Fruit fly (Drosophila melanogaster) whole organism, embryonic: ENCODE measurements around the gene Slc25A46a.
A peak's percentile ranks its signal among the peaks of the same experiment; 100 is the strongest.

ENCODE experiments used
- Adf1 ChIP-seq: fragments of 200-800 bp; sonication (Bioruptor generic); IDR thresholded peaks from 2 replicates; pipeline ENCODE4 v1.3.6; 2022; ENCODE audit warnings: missing biosample characterization, missing genetic modification characterization
- Asciz ChIP-seq: fragments of 200-800 bp; sonication (Bioruptor generic); optimal IDR thresholded peaks from 2 replicates; lab custom pipeline; 2017; ENCODE audit warnings: missing biosample characterization, mild to moderate bottlenecking, missing genetic modification characterization, missing genetic modification reagents
- Atf-2 ChIP-seq: fragments of 200-800 bp; sonication (Bioruptor generic); optimal IDR thresholded peaks from 2 replicates; lab custom pipeline; 2016; ENCODE audit warnings: missing biosample characterization, missing genetic modification characterization
- CG11093 ChIP-seq: fragments of 200-800 bp; sonication (Bioruptor generic); IDR thresholded peaks from 3 replicates; pipeline ENCODE4 v1.3.6; 2022; ENCODE audit warnings: missing biosample characterization, missing genetic modification characterization
- CG1233 ChIP-seq: fragments of 200-800 bp; sonication (Bioruptor generic); optimal IDR thresholded peaks from 4 replicates; lab custom pipeline; 2018; ENCODE audit warnings: missing biosample characterization, mild to moderate bottlenecking, missing genetic modification characterization
- CG12744 ChIP-seq: fragments of 200-800 bp; sonication (Bioruptor generic); optimal IDR thresholded peaks from 2 replicates; lab custom pipeline; 2016; ENCODE audit warnings: missing biosample characterization, missing genetic modification characterization
- CG13894 ChIP-seq: fragments of 200-800 bp; sonication (Bioruptor generic); optimal IDR thresholded peaks from 3 replicates; lab custom pipeline; 2018; ENCODE audit warnings: missing biosample characterization, mild to moderate bottlenecking, missing genetic modification characterization, moderate library complexity
- CG14014 ChIP-seq: fragments of 200-800 bp; sonication (Bioruptor generic); IDR thresholded peaks from 2 replicates; pipeline ENCODE4 v1.3.6; 2022; ENCODE audit warnings: missing biosample characterization, missing genetic modification characterization
- CG14050 ChIP-seq: fragments of 200-800 bp; sonication (Bioruptor generic); IDR thresholded peaks from 3 replicates; pipeline ENCODE4 v1.3.6; 2022; ENCODE audit warnings: missing biosample characterization, missing genetic modification characterization
- CG15269 ChIP-seq: fragments of 200-800 bp; sonication (Bioruptor generic); optimal IDR thresholded peaks from 2 replicates; lab custom pipeline; 2018; ENCODE audit warnings: missing biosample characterization, mild to moderate bottlenecking, missing genetic modification characterization, moderate library complexity
- CG1603 ChIP-seq: fragments of 200-800 bp; sonication (Bioruptor generic); optimal IDR thresholded peaks from 2 replicates; lab custom pipeline; 2019; ENCODE audit warnings: missing biosample characterization, mild to moderate bottlenecking, missing genetic modification characterization, moderate library complexity
- CG17802 ChIP-seq: fragments of 200-800 bp; sonication (Bioruptor generic); optimal IDR thresholded peaks from 2 replicates; lab custom pipeline; 2018; ENCODE audit warnings: missing biosample characterization, mild to moderate bottlenecking, missing genetic modification characterization, moderate library complexity
- CG3281 ChIP-seq: fragments of 200-800 bp; sonication (Bioruptor generic); optimal IDR thresholded peaks from 3 replicates; lab custom pipeline; 2017; ENCODE audit warnings: missing biosample characterization, mild to moderate bottlenecking, missing genetic modification characterization
- CG33213 ChIP-seq: fragments of 200-800 bp; sonication (Bioruptor generic); optimal IDR thresholded peaks from 3 replicates; lab custom pipeline; 2016; ENCODE audit warnings: missing biosample characterization, missing genetic modification characterization
- CG3407 ChIP-seq: fragments of 200-800 bp; sonication (Bioruptor generic); optimal IDR thresholded peaks from 2 replicates; lab custom pipeline; 2018; ENCODE audit warnings: missing biosample characterization, mild to moderate bottlenecking, missing genetic modification characterization
- CG3838 ChIP-seq: fragments of 200-800 bp; sonication (Bioruptor generic); optimal IDR thresholded peaks from 3 replicates; lab custom pipeline; 2016; ENCODE audit warnings: missing biosample characterization, missing genetic modification characterization
- CG7357 ChIP-seq: fragments of 200-800 bp; sonication (Bioruptor generic); IDR thresholded peaks from 3 replicates; pipeline ENCODE4 v1.3.6; 2022; ENCODE audit warnings: missing biosample characterization, missing genetic modification characterization
- CG7556 ChIP-seq: fragments of 200-800 bp; sonication (Bioruptor generic); optimal IDR thresholded peaks from 2 replicates; lab custom pipeline; 2017; ENCODE audit warnings: missing biosample characterization, mild to moderate bottlenecking, missing genetic modification characterization
- CG8359 ChIP-seq: fragments of 200-800 bp; sonication (Bioruptor generic); optimal IDR thresholded peaks from 2 replicates; lab custom pipeline; 2017; ENCODE audit warnings: missing biosample characterization, mild to moderate bottlenecking, missing genetic modification characterization, borderline replicate concordance
- CG8924 ChIP-seq: fragments of 200-800 bp; optimal IDR thresholded peaks from 3 replicates; lab custom pipeline; 2019; ENCODE audit warnings: missing biosample characterization, mild to moderate bottlenecking, missing genetic modification characterization, moderate library complexity
- CG9609 ChIP-seq: fragments of 200-800 bp; sonication (Bioruptor generic); optimal IDR thresholded peaks from 3 replicates; lab custom pipeline; 2016; ENCODE audit warnings: missing biosample characterization, missing genetic modification characterization
- CG9932 ChIP-seq: fragments of 200-800 bp; sonication (Bioruptor generic); IDR thresholded peaks from 2 replicates; pipeline ENCODE4 v1.3.6; 2022; ENCODE audit warnings: missing biosample characterization, missing genetic modification characterization
- Chrac-16 ChIP-seq: fragments of 200-800 bp; sonication (Bioruptor generic); optimal IDR thresholded peaks from 3 replicates; lab custom pipeline; 2016; ENCODE audit warnings: missing biosample characterization, missing genetic modification characterization
- Dad ChIP-seq: fragments of 200-800 bp; sonication (Bioruptor generic); optimal IDR thresholded peaks from 3 replicates; lab custom pipeline; 2016; ENCODE audit warnings: missing biosample characterization, missing genetic modification characterization
- Dip2 ChIP-seq: fragments of 200-800 bp; sonication (Bioruptor generic); IDR thresholded peaks from 2 replicates; pipeline ENCODE4 v1.3.6; 2022; ENCODE audit warnings: missing biosample characterization, missing genetic modification characterization
- Drgx ChIP-seq: fragments of 200-800 bp; sonication (Bioruptor generic); IDR thresholded peaks from 2 replicates; pipeline ENCODE4 v1.3.6; 2022; ENCODE audit warnings: missing biosample characterization, missing genetic modification characterization
- Hmx ChIP-seq: fragments of 200-800 bp; sonication (Bioruptor generic); optimal IDR thresholded peaks from 2 replicates; lab custom pipeline; 2016; ENCODE audit warnings: missing biosample characterization, missing genetic modification characterization
- Hr39 ChIP-seq: fragments of >200 bp; optimal IDR thresholded peaks from 2 replicates; lab custom pipeline; 2017
- MBD-R2 ChIP-seq: fragments of 200-800 bp; sonication (Bioruptor generic); IDR thresholded peaks from 2 replicates; pipeline ENCODE4 v1.3.6; 2022; ENCODE audit warnings: missing biosample characterization, missing genetic modification characterization
- Sry-δ ChIP-seq: fragments of 200-800 bp; sonication (Bioruptor generic); optimal IDR thresholded peaks from 2 replicates; lab custom pipeline; 2016; ENCODE audit warnings: missing biosample characterization, missing genetic modification characterization
- Vsx1 ChIP-seq: fragments of 200-800 bp; sonication (Bioruptor generic); optimal IDR thresholded peaks from 2 replicates; lab custom pipeline; 2017; ENCODE audit warnings: missing biosample characterization, mild to moderate bottlenecking, missing genetic modification characterization, missing genetic modification reagents
- btn ChIP-seq: fragments of 200-800 bp; sonication (Bioruptor generic); optimal IDR thresholded peaks from 2 replicates; lab custom pipeline; 2016; ENCODE audit warnings: missing biosample characterization, missing genetic modification characterization
- cato ChIP-seq: fragments of 200-800 bp; sonication (Bioruptor generic); optimal IDR thresholded peaks from 2 replicates; lab custom pipeline; 2016; ENCODE audit warnings: missing biosample characterization, missing genetic modification characterization, borderline replicate concordance
- caup ChIP-seq: fragments of 200-800 bp; sonication (Bioruptor generic); optimal IDR thresholded peaks from 3 replicates; lab custom pipeline; 2017; ENCODE audit warnings: missing biosample characterization, mild to moderate bottlenecking, missing genetic modification characterization, moderate library complexity; ENCODE audit not compliant: severe bottlenecking
- dan ChIP-seq: fragments of 200-800 bp; sonication (Bioruptor generic); IDR thresholded peaks from 2 replicates; pipeline ENCODE4 v1.3.6; 2022; ENCODE audit warnings: missing biosample characterization, missing genetic modification characterization
- danr ChIP-seq: fragments of 200-800 bp; sonication (Bioruptor generic); IDR thresholded peaks from 2 replicates; pipeline ENCODE4 v1.3.6; 2022; ENCODE audit warnings: missing biosample characterization, missing genetic modification characterization
- dmrt99B ChIP-seq: fragments of 200-800 bp; sonication (Bioruptor generic); optimal IDR thresholded peaks from 2 replicates; lab custom pipeline; 2018; ENCODE audit warnings: missing biosample characterization, mild to moderate bottlenecking, missing genetic modification characterization, moderate library complexity
- jumu ChIP-seq: fragments of 200-800 bp; sonication (Bioruptor generic); optimal IDR thresholded peaks from 3 replicates; lab custom pipeline; 2016; ENCODE audit warnings: missing biosample characterization, missing genetic modification characterization
- kah ChIP-seq: fragments of 200-800 bp; sonication (Bioruptor generic); optimal IDR thresholded peaks from 2 replicates; lab custom pipeline; 2018; ENCODE audit warnings: missing biosample characterization, mild to moderate bottlenecking, missing genetic modification characterization
- klu ChIP-seq: fragments of 200-800 bp; sonication (Bioruptor generic); IDR thresholded peaks from 2 replicates; pipeline ENCODE4 v1.3.6; 2022; ENCODE audit warnings: missing biosample characterization, missing genetic modification characterization
- lilli ChIP-seq: fragments of 200-800 bp; sonication (Bioruptor generic); optimal IDR thresholded peaks from 3 replicates; lab custom pipeline; 2016; ENCODE audit warnings: missing biosample characterization, missing genetic modification characterization
- lola ChIP-seq, 3 experiments: fragments of >200 bp in 2 of 3; fragments of 200-800 bp in 1 of 3; sonication (Bioruptor generic) in 1 of 3; optimal IDR thresholded peaks; 2 replicates each; lab custom pipeline; 2017 to 2019; ENCODE audit warnings: missing biosample characterization in 3 of 3, missing genetic modification characterization in 3 of 3, mild to moderate bottlenecking in 1 of 3, moderate library complexity in 1 of 3
- mam ChIP-seq: fragments of 200-800 bp; sonication (Bioruptor generic); optimal IDR thresholded peaks from 3 replicates; lab custom pipeline; 2016; ENCODE audit warnings: missing biosample characterization, missing genetic modification characterization
- nerfin-2 ChIP-seq: fragments of 200-800 bp; sonication (Bioruptor generic); IDR thresholded peaks from 2 replicates; pipeline ENCODE4 v1.3.6; 2022; ENCODE audit warnings: missing biosample characterization, missing genetic modification characterization; ENCODE audit not compliant: partially characterized antibody
- odd ChIP-seq: fragments of 200-800 bp; sonication (Bioruptor generic); optimal IDR thresholded peaks from 2 replicates; lab custom pipeline; 2017; ENCODE audit warnings: missing biosample characterization, mild to moderate bottlenecking, missing genetic modification characterization
- pum ChIP-seq: fragments of 200-800 bp; sonication (Bioruptor generic); optimal IDR thresholded peaks from 2 replicates; lab custom pipeline; 2016; ENCODE audit warnings: missing biosample characterization, missing genetic modification characterization
- ranshi ChIP-seq: fragments of 200-800 bp; sonication (Bioruptor generic); IDR thresholded peaks from 2 replicates; pipeline ENCODE4 v1.3.6; 2022; ENCODE audit warnings: missing biosample characterization, missing genetic modification characterization
- repo ChIP-seq: fragments of 200-800 bp; sonication (Bioruptor generic); optimal IDR thresholded peaks from 2 replicates; lab custom pipeline; 2016; ENCODE audit warnings: missing biosample characterization, missing genetic modification characterization
- rib ChIP-seq: fragments of 200-800 bp; sonication (Bioruptor generic); IDR thresholded peaks from 2 replicates; pipeline ENCODE4 v1.3.6; 2022; ENCODE audit warnings: missing biosample characterization, missing genetic modification characterization
- row ChIP-seq: fragments of 200-800 bp; sonication (Bioruptor generic); IDR thresholded peaks from 3 replicates; pipeline ENCODE4 v1.3.6; 2022; ENCODE audit warnings: missing biosample characterization, missing genetic modification characterization
- wek ChIP-seq: fragments of 200-800 bp; sonication (Bioruptor generic); optimal IDR thresholded peaks from 3 replicates; lab custom pipeline; 2018; ENCODE audit warnings: missing biosample characterization, mild to moderate bottlenecking, missing genetic modification characterization, moderate library complexity

Gene Slc25A46a

dm6 chrX:15944735-15945323 is 38.7 kb upstream of the Slc25A46a start, which contains the start of gene Rrp47 (continued):
- TF ChIP-seq Vsx1 (GFP tag; lab: Kevin White, UChicago): no peak
- TF ChIP-seq klu (GFP tag; lab: Robert Waterston, UW): no peak
- no peak for TF ChIP-seq CG7556
- no peak for TF ChIP-seq Dip2 (GFP tag; lab: Robert Waterston, UW)
- TF ChIP-seq Asciz (GFP tag; lab: Kevin White, UChicago): no peak
- no peak for TF ChIP-seq CG1233 (GFP tag; lab: Kevin White, UChicago)
- TF ChIP-seq CG14050 (GFP tag; lab: Robert Waterston, UW): no peak
- no peak for TF ChIP-seq Atf-2 (GFP tag; lab: Kevin White, UChicago)
- TF ChIP-seq CG11093 (GFP tag; lab: Robert Waterston, UW): no peak
- TF ChIP-seq CG8359 (GFP tag; lab: Kevin White, UChicago): no peak
- no peak for TF ChIP-seq CG9609
- no peak for TF ChIP-seq rib (GFP tag; lab: Robert Waterston, UW)
- no peak for TF ChIP-seq CG3838 (GFP tag; lab: Kevin White, UChicago)
- no peak for TF ChIP-seq Adf1 (GFP tag; lab: Robert Waterston, UW)
- TF ChIP-seq CG3281 (GFP tag; lab: Kevin White, UChicago): no peak
- no peak for TF ChIP-seq dan (GFP tag; lab: Robert Waterston, UW)
- no peak for TF ChIP-seq lilli (GFP tag; lab: Kevin White, UChicago)
- no peak for TF ChIP-seq btn (GFP tag; lab: Kevin White, UChicago)
- peak; percentile 93 for TF ChIP-seq CG7357 (GFP tag; lab: Robert Waterston, UW)
- TF ChIP-seq danr (GFP tag; lab: Robert Waterston, UW): no peak
- TF ChIP-seq Dad (GFP tag; lab: Kevin White, UChicago): no peak
- no peak for TF ChIP-seq caup (GFP tag; lab: Kevin White, UChicago)
- TF ChIP-seq CG33213: no peak
- TF ChIP-seq Hr39: no peak
- TF ChIP-seq MBD-R2 (GFP tag; lab: Robert Waterston, UW): peak; percentile 76
- TF ChIP-seq CG15269: no peak
- no peak for TF ChIP-seq CG12744 (GFP tag; lab: Kevin White, UChicago)
- TF ChIP-seq kah: no peak
- TF ChIP-seq cato (GFP tag; lab: Kevin White, UChicago): no peak
- TF ChIP-seq Hmx (GFP tag; lab: Kevin White, UChicago): no peak
- TF ChIP-seq row (GFP tag; lab: Robert Waterston, UW): peak; percentile 54; the same call in 2 of the 3 replicates
- TF ChIP-seq mam (GFP tag; lab: Kevin White, UChicago): no peak
- no peak for TF ChIP-seq CG9932 (GFP tag; lab: Robert Waterston, UW)
- TF ChIP-seq CG1603 (tag; lab: Kevin White, UChicago): peak; percentile 50
- TF ChIP-seq CG17802 (tag; lab: Kevin White, UChicago): peak; percentile 86
- TF ChIP-seq nerfin-2 (GFP tag; lab: Robert Waterston, UW): no peak
- TF ChIP-seq Chrac-16 (GFP tag; lab: Kevin White, UChicago): no peak
- peak; percentile 51 for TF ChIP-seq CG8924 (tag; lab: Kevin White, UChicago)
- no peak for TF ChIP-seq repo (GFP tag; lab: Kevin White, UChicago)
- no peak for TF ChIP-seq ranshi (GFP tag; lab: Robert Waterston, UW)
- no peak for TF ChIP-seq CG3407 (GFP tag; lab: Kevin White, UChicago)
- TF ChIP-seq Sry-δ: peak; percentile 21
- no peak for TF ChIP-seq pum (GFP tag; lab: Kevin White, UChicago)
- no peak for TF ChIP-seq Drgx
- peak in 1 of 3 experiments; percentile 29 for TF ChIP-seq lola (GFP tag; optimal IDR thresholded peaks at IDR 0.05; lab: Kevin White, UChicago)
- TF ChIP-seq CG13894 (tag; lab: Kevin White, UChicago): no peak
- TF ChIP-seq odd: no peak
- TF ChIP-seq CG14014 (GFP tag; lab: Robert Waterston, UW): no peak
- no peak for TF ChIP-seq dmrt99B (tag; lab: Kevin White, UChicago)
- TF ChIP-seq wek (GFP tag; lab: Kevin White, UChicago): no peak
- no peak for TF ChIP-seq jumu (GFP tag; lab: Kevin White, UChicago)
